Worm (Caenorhabditis elegans) whole organism, late embryonic: ENCODE data around the gene lgc-22.
"Not testable (repeated sequence)": the region's sequence is repeated elsewhere in the genome, so short reads cannot be mapped to it uniquely, and the experiment has no call there.

Experiments
- T23F11.4 ChIP-seq: fragments of 200-800 bp; sonication (Bioruptor generic); optimal IDR thresholded peaks from 2 replicates; lab custom pipeline; 2018; ENCODE audit warnings: mild to moderate bottlenecking, missing genetic modification characterization, missing compliant biosample characterization
- Y22D7AL.16 ChIP-seq: sonication (generic microtip); optimal IDR thresholded peaks from 2 replicates; lab custom pipeline; 2016; ENCODE audit warnings: missing genetic modification characterization, missing compliant biosample characterization
- ahr-1 ChIP-seq: sonication (generic microtip); optimal IDR thresholded peaks from 2 replicates; lab custom pipeline; 2016; ENCODE audit warnings: missing genetic modification characterization, missing compliant biosample characterization
- ama-1 ChIP-seq: fragments of 150-350 bp; optimal IDR thresholded peaks from 2 replicates; lab custom pipeline; 2014
- ceh-30 ChIP-seq: fragments of 150-350 bp; optimal IDR thresholded peaks from 2 replicates; lab custom pipeline; 2014; ENCODE audit warnings: missing biosample characterization, missing genetic modification characterization
- ceh-6 ChIP-seq: fragments of 200-800 bp; sonication (Bioruptor generic); optimal IDR thresholded peaks from 2 replicates; lab custom pipeline; 2018; ENCODE audit warnings: mild to moderate bottlenecking, missing genetic modification characterization, missing compliant biosample characterization
- ceh-9 ChIP-seq: sonication (generic microtip); optimal IDR thresholded peaks from 2 replicates; lab custom pipeline; 2016; ENCODE audit warnings: mild to moderate bottlenecking, missing genetic modification characterization, inconsistent platforms, missing compliant biosample characterization
- dmd-4 ChIP-seq: sonication (generic microtip); optimal IDR thresholded peaks from 2 replicates; lab custom pipeline; 2016; ENCODE audit warnings: borderline replicate concordance, missing genetic modification characterization, missing compliant biosample characterization
- dve-1 ChIP-seq: sonication (generic microtip); optimal IDR thresholded peaks from 2 replicates; lab custom pipeline; 2017; ENCODE audit warnings: antibody characterized with exemption, mild to moderate bottlenecking, missing genetic modification characterization, missing compliant biosample characterization
- elt-4 ChIP-seq: sonication (generic microtip); optimal IDR thresholded peaks from 2 replicates; lab custom pipeline; 2016; ENCODE audit warnings: missing genetic modification characterization, missing compliant biosample characterization
- hlh-13 ChIP-seq: fragments of 200-800 bp; sonication (Bioruptor generic); optimal IDR thresholded peaks from 2 replicates; lab custom pipeline; 2018; ENCODE audit warnings: mild to moderate bottlenecking, missing genetic modification characterization, missing compliant biosample characterization
- hlh-6 ChIP-seq: sonication (generic microtip); optimal IDR thresholded peaks from 2 replicates; lab custom pipeline; 2016; ENCODE audit warnings: missing genotype, missing genetic modification characterization, missing compliant biosample characterization
- lin-11 ChIP-seq: fragments of 200-800 bp; sonication (Bioruptor generic); optimal IDR thresholded peaks from 2 replicates; lab custom pipeline; 2018; ENCODE audit warnings: mild to moderate bottlenecking, missing genetic modification characterization, missing compliant biosample characterization
- mec-3 ChIP-seq: sonication (generic microtip); optimal IDR thresholded peaks from 2 replicates; lab custom pipeline; 2016; ENCODE audit warnings: borderline replicate concordance, missing genetic modification characterization, missing compliant biosample characterization
- npax-4 ChIP-seq: sonication (generic microtip); optimal IDR thresholded peaks from 2 replicates; lab custom pipeline; 2016; ENCODE audit warnings: missing genetic modification characterization, missing compliant biosample characterization
- pqm-1 ChIP-seq: sonication (generic microtip); optimal IDR thresholded peaks from 2 replicates; lab custom pipeline; 2016; ENCODE audit warnings: missing genetic modification characterization, missing compliant biosample characterization
- ref-2 ChIP-seq: sonication (generic microtip); optimal IDR thresholded peaks from 2 replicates; lab custom pipeline; 2016; ENCODE audit warnings: missing genetic modification characterization, missing compliant biosample characterization
- sox-2 ChIP-seq: fragments of 200-800 bp; sonication (Bioruptor generic); IDR thresholded peaks from 2 replicates; pipeline ENCODE4 v1.3.6; 2022; ENCODE audit warnings: missing genetic modification reagents, missing genetic modification characterization, missing compliant biosample characterization
- syd-9 ChIP-seq: sonication (generic microtip); optimal IDR thresholded peaks from 2 replicates; lab custom pipeline; 2016; ENCODE audit warnings: mild to moderate bottlenecking, missing genetic modification characterization, moderate library complexity, missing compliant biosample characterization
- tbx-7 ChIP-seq: sonication (generic microtip); optimal IDR thresholded peaks from 2 replicates; lab custom pipeline; 2016; ENCODE audit warnings: missing genotype, missing genetic modification characterization, missing compliant biosample characterization
- ttx-3 ChIP-seq: sonication (generic microtip); optimal IDR thresholded peaks from 2 replicates; lab custom pipeline; 2016; ENCODE audit warnings: missing genetic modification reagents, missing genetic modification characterization, missing compliant biosample characterization
- unc-42 ChIP-seq: sonication (generic microtip); optimal IDR thresholded peaks from 2 replicates; lab custom pipeline; 2016; ENCODE audit warnings: missing genotype, missing genetic modification characterization, missing compliant biosample characterization
- unc-86 ChIP-seq: sonication (generic microtip); optimal IDR thresholded peaks from 2 replicates; lab custom pipeline; 2016; ENCODE audit warnings: missing genetic modification characterization, missing compliant biosample characterization

The lgc-22 gene

ce11 chrIV:4346512-4346911 is 45.4 kb downstream of the lgc-22 start, which contains the start of gene oac-52:
Gene oac-52 (minus strand): TSS chrIV:4346612.
- TF ChIP-seq dve-1 (tag; lab: Kevin White, UChicago) (no peak), npax-4 (no peak), hlh-6 (no peak), Y22D7AL.16 (no peak), ref-2 (tag; lab: Kevin White, UChicago) (no peak), lin-11 (tag; lab: Kevin White, UChicago) (no peak), syd-9 (tag; lab: Kevin White, UChicago) (no peak), elt-4 (no peak), sox-2 (GFP tag; lab: Robert Waterston, UW) (no peak), ceh-9 (tag; lab: Kevin White, UChicago) (no peak), T23F11.4 (GFP tag; lab: Kevin White, UChicago) (no peak), unc-42 (no peak), pqm-1 (no peak), ahr-1 (no peak), mec-3 (tag; lab: Kevin White, UChicago) (no peak), ceh-30 (tag; lab: Kevin White, UChicago) (no peak), ama-1 (lab: Kevin White, UChicago) (no peak), tbx-7 (no peak)

- TF ChIP-seq hlh-13: no peak
- no peak for TF ChIP-seq ceh-6 (GFP tag; lab: Kevin White, UChicago)
- TF ChIP-seq dmd-4 (tag; lab: Kevin White, UChicago): no peak
- no peak for TF ChIP-seq hlh-6
- TF ChIP-seq unc-86 (tag; lab: Kevin White, UChicago): no peak
- no peak for TF ChIP-seq ttx-3
Observed at ce11 chrIV:4347578-4348003, 46.5 kb downstream of the lgc-22 start.

DNA sequence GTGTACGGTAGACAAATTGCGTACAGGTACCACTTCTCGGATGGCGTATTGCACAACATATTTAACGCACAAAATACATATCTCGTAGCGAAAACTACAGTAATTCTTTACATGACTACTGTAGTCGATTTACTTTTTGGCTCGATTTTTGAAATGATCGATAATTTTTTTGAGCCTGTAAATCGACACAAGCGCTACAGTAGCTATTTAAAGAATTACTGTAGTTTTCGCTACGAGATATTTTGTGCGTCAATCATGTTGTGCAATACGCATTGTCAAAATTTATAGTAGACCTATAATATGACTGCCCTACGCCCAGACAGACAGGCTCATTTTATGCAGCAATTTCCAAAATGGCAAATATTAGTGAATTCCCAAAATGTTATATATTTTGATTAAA is 47.0 kb downstream of the lgc-22 start, which contains the start of gene W03B1.5:
Gene W03B1.5 (plus strand): TSS at position 301 of the 400 bp plus-strand sequence.
- TF ChIP-seq lin-11 (tag; lab: Kevin White, UChicago); ama-1 (lab: Kevin White, UChicago); npax-4: not testable (repeated sequence)
